Worm (Caenorhabditis elegans): Measurements from ENCODE around the gene F13D2.1.

DNA sequence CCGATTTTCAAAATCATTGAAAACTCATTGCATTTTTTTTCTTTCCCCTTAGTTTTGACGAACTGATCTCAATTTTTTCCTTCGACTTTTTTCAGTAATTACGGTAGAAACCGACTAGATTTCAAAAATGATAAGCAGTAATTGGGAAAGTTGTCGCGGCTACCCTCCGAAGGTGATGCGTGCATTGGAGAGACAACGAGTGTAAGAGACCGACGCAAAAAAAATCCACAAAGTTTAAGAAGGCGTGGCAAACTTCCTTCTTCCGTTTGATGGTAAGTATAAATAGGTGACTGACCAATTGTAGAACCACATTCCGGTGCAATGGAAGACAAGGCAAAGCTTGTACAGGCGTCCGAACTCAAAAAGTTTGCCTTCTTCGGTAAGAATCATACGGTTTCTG, 9.7 kb upstream of the F13D2.1 start, which contains the start of gene col-178:
- TF ChIP-seq ceh-9 (tag; optimal IDR thresholded peaks at IDR 0.05) (no peak), unc-86 (tag; optimal IDR thresholded peaks at IDR 0.05) (no peak), pha-4 (tag; optimal IDR thresholded peaks at IDR 0.05) (no peak)

All from whole organism, late embryonic.